Comparison of ENCODE assay signal across 2 worm cellular contexts in genomic region chrX:17458887-17459286, ce11.
TF ChIP-seq lines count a peak whose summit lies in the region.

TSS of gene mlc-1 (plus strand) at chrX:17459210.

TF ChIP-seq in whole organism, L1 larva, 84 proteins besides CTCF, POLR2A, EP300 and RAD21 (continued from another document):
- TF ChIP-seq mdl-1 (tag; optimal IDR thresholded peaks at IDR 0.05; lab: Kevin White, UChicago): no peak
- no peak for TF ChIP-seq nhr-28 (tag; optimal IDR thresholded peaks at IDR 0.05; lab: Kevin White, UChicago)
- no peak for TF ChIP-seq mef-2 (tag; optimal IDR thresholded peaks at IDR 0.05; lab: Kevin White, UChicago)
- TF ChIP-seq hlh-17 (GFP tag; optimal IDR thresholded peaks at IDR 0.05; lab: Kevin White, UChicago; ENCODE audit: borderline replicate concordance): no peak
- TF ChIP-seq jun-1 (tag; optimal IDR thresholded peaks at IDR 0.05; lab: Kevin White, UChicago): no peak
- no peak for TF ChIP-seq zip-4 (GFP tag; optimal IDR thresholded peaks at IDR 0.05; lab: Kevin White, UChicago)
- TF ChIP-seq ceh-82 (tag; optimal IDR thresholded peaks at IDR 0.05; lab: Kevin White, UChicago): no peak
- no peak for TF ChIP-seq nhr-11 (tag; optimal IDR thresholded peaks at IDR 0.05; lab: Kevin White, UChicago)
- no peak for TF ChIP-seq fkh-10 (GFP tag; optimal IDR thresholded peaks at IDR 0.05; lab: Kevin White, UChicago)
- no peak for TF ChIP-seq fkh-8 (tag; optimal IDR thresholded peaks at IDR 0.05; lab: Kevin White, UChicago)
- no peak for TF ChIP-seq egl-13 (tag; optimal IDR thresholded peaks at IDR 0.05; lab: Kevin White, UChicago)
- TF ChIP-seq tlp-1 (tag; optimal IDR thresholded peaks at IDR 0.05; lab: Kevin White, UChicago): no peak
- TF ChIP-seq nhr-71 (tag; optimal IDR thresholded peaks at IDR 0.05; lab: Kevin White, UChicago): peak; percentile 73
- TF ChIP-seq nhr-47 (tag; optimal IDR thresholded peaks at IDR 0.05; lab: Kevin White, UChicago): peak; percentile 39
- no peak for TF ChIP-seq lin-39 (tag; optimal IDR thresholded peaks at IDR 0.05; lab: Kevin White, UChicago)
- TF ChIP-seq mab-9 (GFP tag; IDR thresholded peaks at IDR 0.05; lab: Robert Waterston, UW): no peak
- no peak for TF ChIP-seq C04F5.9 (tag; optimal IDR thresholded peaks at IDR 0.05; lab: Kevin White, UChicago)
- TF ChIP-seq nhr-85 (tag; lab: Kevin White, UChicago): no peak
- no peak for TF ChIP-seq C16A3.4 (tag; optimal IDR thresholded peaks at IDR 0.05; lab: Kevin White, UChicago)
- no peak for TF ChIP-seq nhr-12 (tag; optimal IDR thresholded peaks at IDR 0.05; lab: Kevin White, UChicago)
- TF ChIP-seq lin-35 (GFP tag; optimal IDR thresholded peaks at IDR 0.05; lab: Kevin White, UChicago): no peak
- TF ChIP-seq xbp-1 (tag; optimal IDR thresholded peaks at IDR 0.05; lab: Kevin White, UChicago): no peak
- TF ChIP-seq aha-1 (tag; optimal IDR thresholded peaks at IDR 0.05; lab: Kevin White, UChicago): no peak
- TF ChIP-seq ceh-63 (GFP tag; optimal IDR thresholded peaks at IDR 0.05; lab: Kevin White, UChicago): no peak
- no peak for TF ChIP-seq elt-2 (tag; optimal IDR thresholded peaks at IDR 0.05; lab: Kevin White, UChicago)
- TF ChIP-seq dsc-1 (tag; optimal IDR thresholded peaks at IDR 0.05; lab: Kevin White, UChicago): peak; percentile 65
- peak; percentile 19 for TF ChIP-seq tbx-2 (tag; optimal IDR thresholded peaks at IDR 0.05; lab: Kevin White, UChicago)
- TF ChIP-seq sup-37 (GFP tag; optimal IDR thresholded peaks at IDR 0.05; lab: Kevin White, UChicago): peak; percentile 39
- no peak for TF ChIP-seq ets-5 (GFP tag; IDR thresholded peaks at IDR 0.05; lab: Robert Waterston, UW)
- no peak for TF ChIP-seq unc-98 (GFP tag; IDR thresholded peaks at IDR 0.05; lab: Robert Waterston, UW)
- no peak for TF ChIP-seq alr-1 (tag; optimal IDR thresholded peaks at IDR 0.05; lab: Kevin White, UChicago; ENCODE audit: borderline replicate concordance)
- no peak for TF ChIP-seq mep-1 (tag; optimal IDR thresholded peaks at IDR 0.05; lab: Kevin White, UChicago)
- no peak for TF ChIP-seq dpl-1 (GFP tag; optimal IDR thresholded peaks at IDR 0.05; lab: Kevin White, UChicago)
- TF ChIP-seq nhr-237 (tag; optimal IDR thresholded peaks at IDR 0.05; lab: Kevin White, UChicago): no peak
- TF ChIP-seq hpl-2 (GFP tag; optimal IDR thresholded peaks at IDR 0.05; lab: Kevin White, UChicago): no peak
- no peak for TF ChIP-seq elt-3 (tag; optimal IDR thresholded peaks at IDR 0.05; lab: Kevin White, UChicago)
- no peak for TF ChIP-seq isw-1 (GFP tag; IDR thresholded peaks at IDR 0.05; lab: Robert Waterston, UW)
- TF ChIP-seq C34B4.2 (tag; optimal IDR thresholded peaks at IDR 0.05; lab: Kevin White, UChicago): no peak
- no peak for TF ChIP-seq fos-1 (tag; optimal IDR thresholded peaks at IDR 0.05; lab: Kevin White, UChicago)
- TF ChIP-seq ceh-88 (GFP tag; IDR thresholded peaks at IDR 0.05; lab: Robert Waterston, UW): no peak
- peak; percentile 55 for TF ChIP-seq rnt-1 (tag; optimal IDR thresholded peaks at IDR 0.05; lab: Kevin White, UChicago)
- TF ChIP-seq F16B12.6 (tag; optimal IDR thresholded peaks at IDR 0.05; lab: Kevin White, UChicago): no peak
- no peak for TF ChIP-seq ces-1 (GFP tag; optimal IDR thresholded peaks at IDR 0.05; lab: Kevin White, UChicago)
- no peak for TF ChIP-seq ztf-4 (tag; optimal IDR thresholded peaks at IDR 0.05; lab: Kevin White, UChicago)
- TF ChIP-seq hlh-4 (tag; optimal IDR thresholded peaks at IDR 0.05; lab: Kevin White, UChicago): no peak
- TF ChIP-seq sox-4 (tag; optimal IDR thresholded peaks at IDR 0.05; lab: Kevin White, UChicago): no peak
- TF ChIP-seq ceh-8 (GFP tag; optimal IDR thresholded peaks at IDR 0.05; lab: Kevin White, UChicago): no peak
- peak; percentile 48 for TF ChIP-seq nhr-19 (GFP tag; conservative IDR thresholded peaks at IDR 0.05; lab: Robert Waterston, UW)
- TF ChIP-seq Y116A8C.19 (tag; optimal IDR thresholded peaks at IDR 0.05; lab: Kevin White, UChicago; ENCODE audit: borderline replicate concordance): no peak
- TF ChIP-seq snu-23 (GFP tag; optimal IDR thresholded peaks at IDR 0.05; lab: Kevin White, UChicago): peak; percentile 9
- TF ChIP-seq grh-1 (GFP tag; IDR thresholded peaks at IDR 0.05; lab: Robert Waterston, UW): no peak
- TF ChIP-seq lir-3 (tag; optimal IDR thresholded peaks at IDR 0.05; lab: Kevin White, UChicago; ENCODE audit: poor library complexity): no peak
- TF ChIP-seq skn-1 (tag; optimal IDR thresholded peaks at IDR 0.05; lab: Kevin White, UChicago): no peak
- TF ChIP-seq swsn-7 (tag; optimal IDR thresholded peaks at IDR 0.05; lab: Kevin White, UChicago): peak; percentile 24
TF ChIP-seq in whole organism, L1 larva: peak in this region for 13.

TF ChIP-seq in whole organism, L2 larva, 48 proteins besides CTCF, POLR2A, EP300 and RAD21 (continued from another document):
- TF ChIP-seq ztf-1 (GFP tag; conservative IDR thresholded peaks at IDR 0.05; lab: Robert Waterston, UW) (no peak), nhr-25 (tag; optimal IDR thresholded peaks at IDR 0.05; lab: Kevin White, UChicago) (no peak), gmeb-1 (tag; optimal IDR thresholded peaks at IDR 0.05; lab: Kevin White, UChicago) (no peak), lin-13 (GFP tag; optimal IDR thresholded peaks at IDR 0.05; lab: Kevin White, UChicago) (no peak)
TF ChIP-seq in whole organism, L2 larva: peak in this region for 3.
